Fruit fly (Drosophila melanogaster) whole organism, adult: ENCODE measurements around the gene Hrs.

ENCODE experiments used
- CG11617 ChIP-seq: fragments of 200-800 bp; sonication (Bioruptor generic); optimal IDR thresholded peaks from 2 replicates; lab custom pipeline; 2017; ENCODE audit warnings: mild to moderate bottlenecking, missing biosample characterization, missing genetic modification reagents, missing genetic modification characterization
- CG12768 ChIP-seq: fragments of 200-800 bp; sonication (Bioruptor generic); optimal IDR thresholded peaks from 2 replicates; lab custom pipeline; 2017; ENCODE audit warnings: missing biosample characterization, missing genetic modification characterization, mild to moderate bottlenecking, moderate library complexity, missing genetic modification reagents
- CG14711 ChIP-seq: fragments of 200-800 bp; sonication (Bioruptor generic); optimal IDR thresholded peaks from 2 replicates; lab custom pipeline; 2018; ENCODE audit warnings: missing biosample characterization, mild to moderate bottlenecking, missing genetic modification characterization, moderate library complexity
- CG1620 ChIP-seq: fragments of 200-800 bp; sonication (Bioruptor generic); optimal IDR thresholded peaks from 2 replicates; lab custom pipeline; 2016; ENCODE audit warnings: missing biosample characterization, missing genetic modification characterization
- CG33017 ChIP-seq: fragments of 200-800 bp; sonication (Bioruptor generic); optimal IDR thresholded peaks from 2 replicates; lab custom pipeline; 2018; ENCODE audit warnings: missing biosample characterization, mild to moderate bottlenecking, missing genetic modification characterization, moderate library complexity
- CG5204 ChIP-seq: fragments of 200-800 bp; sonication (Bioruptor generic); optimal IDR thresholded peaks from 2 replicates; lab custom pipeline; 2016; ENCODE audit warnings: missing biosample characterization, missing genetic modification characterization
- CG7045 ChIP-seq: fragments of 200-800 bp; sonication (Bioruptor generic); optimal IDR thresholded peaks from 2 replicates; lab custom pipeline; 2017; ENCODE audit warnings: missing biosample characterization, mild to moderate bottlenecking, missing genetic modification characterization
- CG7101 ChIP-seq: fragments of 200-800 bp; sonication (Bioruptor generic); optimal IDR thresholded peaks from 2 replicates; lab custom pipeline; 2018; ENCODE audit warnings: missing biosample characterization, mild to moderate bottlenecking, missing genetic modification characterization, moderate library complexity
- Clk ChIP-seq: fragments of 200-800 bp; sonication (Bioruptor generic); optimal IDR thresholded peaks from 2 replicates; lab custom pipeline; 2017; ENCODE audit warnings: missing biosample characterization, missing genetic modification characterization
- Crg-1 ChIP-seq: fragments of 200-800 bp; sonication (Bioruptor generic); optimal IDR thresholded peaks from 2 replicates; lab custom pipeline; 2016; ENCODE audit warnings: missing biosample characterization, missing genetic modification characterization
- Hr96 ChIP-seq: fragments of 200-800 bp; sonication (Bioruptor generic); optimal IDR thresholded peaks from 2 replicates; lab custom pipeline; 2016; ENCODE audit warnings: missing biosample characterization, missing genetic modification characterization
- Mnt ChIP-seq: fragments of 200-800 bp; sonication (Bioruptor generic); optimal IDR thresholded peaks from 2 replicates; lab custom pipeline; 2016; ENCODE audit warnings: missing biosample characterization, mild to moderate bottlenecking, missing genetic modification characterization
- bab1 ChIP-seq: fragments of 200-800 bp; sonication (Bioruptor generic); optimal IDR thresholded peaks from 3 replicates; lab custom pipeline; 2019; ENCODE audit warnings: missing biosample characterization, mild to moderate bottlenecking, missing genetic modification characterization, moderate library complexity
- cic ChIP-seq: fragments of 200-800 bp; sonication (Bioruptor generic); optimal IDR thresholded peaks from 2 replicates; lab custom pipeline; 2017; ENCODE audit warnings: missing biosample characterization, mild to moderate bottlenecking, missing genetic modification characterization, moderate library complexity
- cnc ChIP-seq, 2 experiments: fragments of >200 bp; optimal IDR thresholded peaks; 2 replicates each; lab custom pipeline; 2017
- kay ChIP-seq: fragments of 200-800 bp; sonication (Bioruptor generic); peaks from one replicate; lab custom pipeline; 2016; ENCODE audit warnings: missing biosample characterization, missing genetic modification characterization, borderline replicate concordance
- ovo ChIP-seq: fragments of 200-800 bp; sonication (Bioruptor generic); optimal IDR thresholded peaks from 2 replicates; lab custom pipeline; 2016; ENCODE audit warnings: missing biosample characterization, missing genetic modification characterization
- pad ChIP-seq: fragments of 200-800 bp; sonication (Bioruptor generic); optimal IDR thresholded peaks from 3 replicates; lab custom pipeline; 2017; ENCODE audit warnings: missing biosample characterization, missing genetic modification characterization, mild to moderate bottlenecking, moderate library complexity, missing genetic modification reagents
- tj ChIP-seq: fragments of 200-800 bp; sonication (Bioruptor generic); optimal IDR thresholded peaks from 3 replicates; lab custom pipeline; 2017; ENCODE audit warnings: missing biosample characterization, mild to moderate bottlenecking, missing genetic modification characterization, moderate library complexity
- toe ChIP-seq: fragments of 200-800 bp; sonication (Bioruptor generic); optimal IDR thresholded peaks from 2 replicates; lab custom pipeline; 2016; ENCODE audit warnings: missing biosample characterization, missing genetic modification characterization

The Hrs gene

DNA sequence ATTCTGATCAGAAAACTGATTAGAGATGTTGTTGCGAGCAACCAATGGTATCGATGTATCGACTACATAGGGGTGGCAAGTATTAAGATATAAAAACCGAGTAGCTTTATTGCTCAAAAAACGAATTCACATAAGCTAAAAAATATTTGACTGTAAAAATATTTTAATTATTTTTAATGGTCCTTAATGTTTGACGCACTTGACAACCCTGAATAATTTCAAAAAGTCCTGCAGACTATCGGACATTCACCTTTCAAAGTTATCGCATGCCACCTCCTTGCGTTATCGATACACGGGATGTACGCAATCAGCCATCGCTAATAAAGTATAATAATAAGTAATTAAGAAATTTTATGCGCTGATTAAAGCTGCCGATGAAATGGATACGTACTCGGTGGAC is 19.9 kb downstream of the Hrs start, which contains the start of the genes HemK2, Snapin and Tnpo-SR:
HemK2 (minus strand) TSS at position 24 of the 400 bp plus-strand sequence.
Snapin (minus strand) TSS at position 24 of the 400 bp plus-strand sequence.
Tnpo-SR (plus strand) TSS at position 271 of the 400 bp plus-strand sequence.
- no peak for TF ChIP-seq cnc (optimal IDR thresholded peaks at IDR 0.05; lab: Kevin White, UChicago)
- peak; percentile 79 for TF ChIP-seq tj (GFP tag; lab: Kevin White, UChicago)
- TF ChIP-seq bab1 (GFP tag; lab: Kevin White, UChicago), result peak; percentile 97
- peak; percentile 72 for TF ChIP-seq cic (GFP tag; lab: Kevin White, UChicago)
- peak; percentile 94 for TF ChIP-seq CG7045
- TF ChIP-seq CG14711 (tag; lab: Kevin White, UChicago), result peak; percentile 96
- TF ChIP-seq CG7101 (tag; lab: Kevin White, UChicago), result peak; percentile 96
- peak; percentile 90 for TF ChIP-seq Clk (GFP tag; lab: Kevin White, UChicago)
- TF ChIP-seq Crg-1, result peak; percentile 91
- TF ChIP-seq pad, result peak; percentile 84
- TF ChIP-seq CG11617 (GFP tag; lab: Kevin White, UChicago), result peak; percentile 93
- peak; percentile 92 for TF ChIP-seq CG33017 (tag; lab: Kevin White, UChicago)
- peak; percentile 90 for TF ChIP-seq ovo
- no peak for TF ChIP-seq kay
- TF ChIP-seq toe, result peak; percentile 97
- TF ChIP-seq CG5204 (GFP tag; lab: Kevin White, UChicago), result no peak
- peak; percentile 93 for TF ChIP-seq Mnt (GFP tag; lab: Kevin White, UChicago)
- no peak for TF ChIP-seq Hr96
- TF ChIP-seq CG12768 (GFP tag; lab: Kevin White, UChicago), result peak; percentile 94
- peak; percentile 95 for TF ChIP-seq CG1620

DNA sequence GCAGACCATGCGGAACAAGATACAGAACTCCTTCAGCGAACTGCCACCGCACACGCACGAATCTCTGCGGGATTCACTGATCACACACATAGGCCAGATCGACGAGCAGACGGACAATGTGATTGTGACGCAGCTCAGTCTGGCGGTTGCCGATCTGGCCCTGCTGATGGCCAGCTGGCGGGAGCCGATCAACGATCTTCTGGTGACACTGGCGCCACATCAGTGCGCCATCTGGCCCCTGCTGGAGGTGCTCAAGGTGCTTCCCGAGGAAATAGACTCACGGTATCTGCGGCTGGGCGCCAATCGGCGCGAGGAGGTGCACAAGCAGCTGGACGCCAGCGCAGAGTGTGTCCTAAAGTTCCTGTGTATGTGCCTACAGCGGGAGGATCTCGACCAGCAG is 20.5 kb downstream of the Hrs start:
- TF ChIP-seq CG14711 (tag; lab: Kevin White, UChicago) (no peak), CG11617 (GFP tag; lab: Kevin White, UChicago) (no peak), CG12768 (GFP tag; lab: Kevin White, UChicago) (no peak), Clk (GFP tag; lab: Kevin White, UChicago) (no peak), pad (no peak), tj (GFP tag; lab: Kevin White, UChicago) (no peak), kay (no peak), CG33017 (tag; lab: Kevin White, UChicago) (no peak), CG7101 (tag; lab: Kevin White, UChicago) (no peak), Hr96 (no peak), Mnt (GFP tag; lab: Kevin White, UChicago) (no peak), Crg-1 (no peak), bab1 (GFP tag; lab: Kevin White, UChicago) (no peak), cnc (optimal IDR thresholded peaks at IDR 0.05; lab: Kevin White, UChicago) (no peak), CG7045 (no peak), ovo (no peak), CG5204 (GFP tag; lab: Kevin White, UChicago) (no peak), cic (GFP tag; lab: Kevin White, UChicago) (no peak)

DNA sequence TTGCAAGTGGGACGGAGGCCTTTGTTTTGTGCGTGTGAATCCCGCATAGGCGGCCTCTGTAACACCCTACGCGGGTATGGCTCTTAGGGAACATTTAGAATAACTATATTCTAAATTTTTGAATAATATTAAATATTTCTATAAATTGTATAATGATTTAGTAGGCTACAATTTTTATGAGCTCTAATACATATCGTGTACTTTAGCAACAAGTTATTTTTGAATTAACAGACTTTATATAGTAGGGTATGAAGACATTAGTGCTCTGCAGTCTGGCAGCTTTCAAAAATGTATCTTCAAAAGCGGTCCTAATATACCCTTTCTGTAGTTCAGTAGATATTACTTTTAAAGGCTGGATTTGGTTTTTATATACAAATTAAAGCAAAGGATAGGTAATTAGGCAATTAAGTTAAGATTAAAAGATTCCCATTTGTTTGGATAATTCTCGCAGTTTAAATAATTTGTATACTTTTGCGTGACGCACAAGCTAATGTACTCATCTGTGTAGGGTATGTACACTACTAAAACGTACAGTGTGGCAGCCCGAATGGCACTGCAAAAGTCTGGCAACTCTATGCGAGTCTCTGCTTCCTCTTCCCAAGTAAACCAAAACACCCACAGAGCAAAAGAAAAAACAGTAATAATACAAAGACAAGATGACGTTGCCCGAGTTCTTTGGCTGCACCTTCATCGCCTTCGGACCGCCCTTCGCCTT is 26.0 kb downstream of the Hrs start, which contains the start of the genes Snx21 and aph-1:
Snx21 (minus strand) TSS at position 7 of the 715 bp plus-strand sequence.
aph-1 (plus strand) TSS at position 575 of the 715 bp plus-strand sequence.
- TF ChIP-seq toe (peak; percentile 92), cic (GFP tag; lab: Kevin White, UChicago) (peak; percentile 1), Hr96 (peak; percentile 87), Clk (GFP tag; lab: Kevin White, UChicago) (peak; percentile 77), CG7101 (tag; lab: Kevin White, UChicago) (peak; percentile 91), CG1620 (peak; percentile 84), Crg-1 (peak; percentile 76), CG11617 (GFP tag; lab: Kevin White, UChicago) (peak; percentile 90), CG33017 (tag; lab: Kevin White, UChicago) (peak; percentile 93), CG12768 (GFP tag; lab: Kevin White, UChicago) (peak; percentile 91), kay (no peak), cnc (optimal IDR thresholded peaks at IDR 0.05; lab: Kevin White, UChicago) (no peak), tj (GFP tag; lab: Kevin White, UChicago) (peak; percentile 78), Mnt (GFP tag; lab: Kevin White, UChicago) (peak; percentile 84), CG5204 (GFP tag; lab: Kevin White, UChicago) (no peak), CG14711 (tag; lab: Kevin White, UChicago) (peak; percentile 88), CG7045 (peak; percentile 95), bab1 (GFP tag; lab: Kevin White, UChicago) (peak; percentile 91), ovo (peak; percentile 57), pad (peak; percentile 76)

DNA sequence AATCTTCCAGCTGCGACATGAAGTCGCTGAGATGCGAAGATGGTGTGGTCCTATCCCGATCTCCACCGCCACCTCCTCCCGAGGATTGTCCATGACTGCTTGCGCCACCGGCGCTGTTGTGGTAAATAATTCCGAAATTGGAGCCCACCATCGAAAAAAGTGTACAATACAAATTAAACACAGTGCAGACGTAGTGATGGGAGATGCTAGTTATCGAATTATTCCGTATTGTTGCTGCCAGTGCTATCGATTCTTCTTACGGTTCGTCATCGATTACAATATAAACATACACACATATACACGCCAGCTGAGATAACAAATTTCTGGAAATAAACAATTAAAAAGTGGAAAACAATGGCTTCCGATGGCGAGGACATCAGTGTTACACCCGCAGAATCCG is 27.8 kb downstream of the Hrs start, which contains the start of the genes Taf10b and Taf10:
Taf10b (minus strand) TSS at position 219 of the 400 bp plus-strand sequence.
Taf10 (plus strand) TSS at position 264 of the 400 bp plus-strand sequence.
- TF ChIP-seq CG7101 (tag; lab: Kevin White, UChicago), result no peak
- TF ChIP-seq bab1 (GFP tag; lab: Kevin White, UChicago), result peak; percentile 65
- no peak for TF ChIP-seq CG7045
- no peak for TF ChIP-seq toe
- TF ChIP-seq CG12768 (GFP tag; lab: Kevin White, UChicago), result no peak
- peak; percentile 60 for TF ChIP-seq cic (GFP tag; lab: Kevin White, UChicago)
- TF ChIP-seq tj (GFP tag; lab: Kevin White, UChicago), result no peak

dm6 chr2L:2769476-2770185 is 29.8 kb downstream of the Hrs start, which contains the start of the genes colt and HINT1:
colt (minus strand) TSS chr2L:2770069.
HINT1 (plus strand) TSS chr2L:2770135.
- peak; percentile 77 for TF ChIP-seq CG11617 (GFP tag; lab: Kevin White, UChicago)
- peak; percentile 76 for TF ChIP-seq Hr96
- peak; percentile 50 for TF ChIP-seq Mnt (GFP tag; lab: Kevin White, UChicago)
- TF ChIP-seq cic (GFP tag; lab: Kevin White, UChicago), result peak; percentile 59
- peak; percentile 23 for TF ChIP-seq CG1620
- peak; percentile 61 for TF ChIP-seq tj (GFP tag; lab: Kevin White, UChicago)
- peak; percentile 92 for TF ChIP-seq CG12768 (GFP tag; lab: Kevin White, UChicago)
- no peak for TF ChIP-seq CG5204 (GFP tag; lab: Kevin White, UChicago)
- peak; percentile 52 for TF ChIP-seq CG14711 (tag; lab: Kevin White, UChicago)
- TF ChIP-seq kay, result no peak
- TF ChIP-seq toe, result peak; percentile 83
- no peak for TF ChIP-seq Crg-1
- TF ChIP-seq pad, result peak; percentile 15
- TF ChIP-seq CG7045, result peak; percentile 56
- no peak for TF ChIP-seq cnc (optimal IDR thresholded peaks at IDR 0.05; lab: Kevin White, UChicago)
- TF ChIP-seq bab1 (GFP tag; lab: Kevin White, UChicago), result peak; percentile 10
- peak; percentile 27 for TF ChIP-seq CG33017 (tag; lab: Kevin White, UChicago)
- peak; percentile 40 for TF ChIP-seq CG7101 (tag; lab: Kevin White, UChicago)
- peak; percentile 20 for TF ChIP-seq ovo
- peak; percentile 56 for TF ChIP-seq Clk (GFP tag; lab: Kevin White, UChicago)
